Worm (Caenorhabditis elegans) whole organism, L2 larva: Measurements from ENCODE around the gene fbxb-16.

Experiments used
- C34F6.9 ChIP-seq: fragments of 150-350 bp; optimal IDR thresholded peaks from 2 replicates; lab custom pipeline; 2014; ENCODE audit warnings: missing biosample characterization, missing genetic modification characterization
- F13H6.1 ChIP-seq: sonication (generic microtip); optimal IDR thresholded peaks from 2 replicates; lab custom pipeline; 2016; ENCODE audit warnings: missing genetic modification characterization, missing compliant biosample characterization
- R02D3.7 ChIP-seq: fragments of 150-350 bp; optimal IDR thresholded peaks from 2 replicates; lab custom pipeline; 2014; ENCODE audit warnings: missing biosample characterization, missing genetic modification characterization
- Y55F3AM.14 ChIP-seq: fragments of 200-800 bp; sonication (Bioruptor generic); optimal IDR thresholded peaks from 2 replicates; lab custom pipeline; 2018; ENCODE audit warnings: mild to moderate bottlenecking, missing genetic modification characterization, missing compliant biosample characterization
- ZK546.5 ChIP-seq: sonication (generic microtip); optimal IDR thresholded peaks from 2 replicates; lab custom pipeline; 2017; ENCODE audit warnings: missing biosample characterization, missing genetic modification characterization
- alr-1 ChIP-seq: fragments of 150-350 bp; optimal IDR thresholded peaks from 2 replicates; lab custom pipeline; 2014; ENCODE audit warnings: missing biosample characterization, missing genetic modification characterization
- aly-2 ChIP-seq: fragments of 150-350 bp; optimal IDR thresholded peaks from 2 replicates; lab custom pipeline; 2014; ENCODE audit warnings: missing biosample characterization, missing genetic modification characterization
- ama-1 ChIP-seq: fragments of 150-350 bp; optimal IDR thresholded peaks from 2 replicates; lab custom pipeline; 2018; ENCODE audit warnings: inconsistent platforms
- blmp-1 ChIP-seq: sonication (generic microtip); optimal IDR thresholded peaks from 2 replicates; lab custom pipeline; 2017; ENCODE audit warnings: missing genetic modification characterization, mild to moderate bottlenecking, missing compliant biosample characterization, antibody characterized with exemption, moderate library complexity; ENCODE audit not compliant: insufficient read depth
- ceh-16 ChIP-seq: fragments of 150-350 bp; optimal IDR thresholded peaks from 2 replicates; lab custom pipeline; 2014; ENCODE audit warnings: missing biosample characterization, missing genetic modification characterization
- ceh-82 ChIP-seq: fragments of 150-350 bp; optimal IDR thresholded peaks from 2 replicates; lab custom pipeline; 2014; ENCODE audit warnings: missing biosample characterization, missing genetic modification characterization
- crh-2 ChIP-seq: sonication (generic microtip); optimal IDR thresholded peaks from 2 replicates; lab custom pipeline; 2017; ENCODE audit warnings: missing biosample characterization, missing genetic modification characterization
- dmd-4 ChIP-seq: sonication (generic microtip); optimal IDR thresholded peaks from 2 replicates; lab custom pipeline; 2017; ENCODE audit warnings: missing biosample characterization, missing genetic modification characterization
- elt-1 ChIP-seq: fragments of 150-350 bp; optimal IDR thresholded peaks from 2 replicates; lab custom pipeline; 2014; ENCODE audit warnings: missing biosample characterization, missing genetic modification characterization
- elt-3 ChIP-seq: sonication (generic microtip); optimal IDR thresholded peaks from 2 replicates; lab custom pipeline; 2017; ENCODE audit warnings: missing biosample characterization, missing genetic modification characterization
- fos-1 ChIP-seq: fragments of 150-350 bp; optimal IDR thresholded peaks from 2 replicates; lab custom pipeline; 2014; ENCODE audit warnings: missing biosample characterization, missing genetic modification characterization
- lin-13 ChIP-seq: fragments of 150-350 bp; optimal IDR thresholded peaks from 2 replicates; lab custom pipeline; 2014; ENCODE audit warnings: missing biosample characterization, missing genetic modification reagents, missing genetic modification characterization
- lin-39 ChIP-seq: fragments of 150-350 bp; optimal IDR thresholded peaks from 2 replicates; lab custom pipeline; 2014; ENCODE audit warnings: missing biosample characterization, missing genetic modification reagents, missing genetic modification characterization
- lsy-2 ChIP-seq, 2 experiments: fragments of 150-350 bp in 1 of 2; sonication (generic microtip) in 1 of 2; optimal IDR thresholded peaks; 2 replicates each; lab custom pipeline; 2014 to 2017; ENCODE audit warnings: missing biosample characterization in 2 of 2, missing genetic modification characterization in 2 of 2
- mab-5 ChIP-seq: fragments of 150-350 bp; optimal IDR thresholded peaks from 2 replicates; lab custom pipeline; 2014; ENCODE audit warnings: missing biosample characterization, missing genetic modification characterization
- mdl-1 ChIP-seq, 2 experiments: fragments of 150-350 bp in 1 of 2; sonication (generic microtip) in 1 of 2; optimal IDR thresholded peaks; 2 replicates each; lab custom pipeline; 2017; ENCODE audit warnings: missing biosample characterization in 2 of 2, missing genetic modification characterization in 2 of 2
- nhr-10 ChIP-seq: sonication (generic microtip); optimal IDR thresholded peaks from 2 replicates; lab custom pipeline; 2017; ENCODE audit warnings: missing biosample characterization, missing genetic modification characterization
- nhr-11 ChIP-seq: fragments of 150-350 bp; optimal IDR thresholded peaks from 2 replicates; lab custom pipeline; 2014; ENCODE audit warnings: missing biosample characterization, missing genetic modification characterization
- nhr-12 ChIP-seq: fragments of 150-350 bp; optimal IDR thresholded peaks from 2 replicates; lab custom pipeline; 2014; ENCODE audit warnings: missing biosample characterization, missing genetic modification characterization
- nhr-129 ChIP-seq: fragments of 150-350 bp; optimal IDR thresholded peaks from 2 replicates; lab custom pipeline; 2014; ENCODE audit warnings: missing biosample characterization, missing genetic modification characterization
- nhr-21 ChIP-seq: fragments of 150-350 bp; optimal IDR thresholded peaks from 2 replicates; lab custom pipeline; 2014; ENCODE audit warnings: missing biosample characterization, missing genetic modification characterization
- nhr-23 ChIP-seq: fragments of 150-350 bp; optimal IDR thresholded peaks from 2 replicates; lab custom pipeline; 2014; ENCODE audit warnings: missing biosample characterization, missing genetic modification reagents, missing genetic modification characterization
- nhr-25 ChIP-seq: fragments of 150-350 bp; sonication (generic microtip); optimal IDR thresholded peaks from 3 replicates; lab custom pipeline; 2014; ENCODE audit warnings: missing biosample characterization, missing genetic modification characterization
- nhr-6 ChIP-seq: fragments of 150-350 bp; optimal IDR thresholded peaks from 2 replicates; lab custom pipeline; 2014; ENCODE audit warnings: missing biosample characterization, missing genetic modification characterization
- nhr-77 ChIP-seq: fragments of 150-350 bp; optimal IDR thresholded peaks from 2 replicates; lab custom pipeline; 2014; ENCODE audit warnings: missing biosample characterization, missing genetic modification characterization
- sem-4 ChIP-seq: fragments of 150-350 bp; optimal IDR thresholded peaks from 2 replicates; lab custom pipeline; 2014; ENCODE audit warnings: missing biosample characterization, missing genetic modification reagents, missing genetic modification characterization
- sma-3 ChIP-seq: sonication (generic microtip); optimal IDR thresholded peaks from 2 replicates; lab custom pipeline; 2016; ENCODE audit warnings: missing genetic modification reagents, missing genetic modification characterization, missing compliant biosample characterization
- sma-9 ChIP-seq, 2 experiments: fragments of 150-350 bp in 1 of 2; sonication (generic microtip) in 1 of 2; optimal IDR thresholded peaks; 2 replicates each; lab custom pipeline; 2014 to 2016; ENCODE audit warnings: missing genetic modification characterization in 2 of 2, mild to moderate bottlenecking in 1 of 2, missing biosample characterization in 1 of 2, missing compliant biosample characterization in 1 of 2, missing genetic modification reagents in 1 of 2, moderate library complexity in 1 of 2
- unc-55 ChIP-seq: fragments of 150-350 bp; sonication (generic microtip); optimal IDR thresholded peaks from 3 replicates; lab custom pipeline; 2014; ENCODE audit warnings: missing biosample characterization, missing genetic modification reagents, missing genetic modification characterization
- unc-62 ChIP-seq: fragments of 150-350 bp; optimal IDR thresholded peaks from 2 replicates; lab custom pipeline; 2014; ENCODE audit warnings: missing biosample characterization, missing genetic modification reagents, missing genetic modification characterization
- zag-1 ChIP-seq: fragments of 150-350 bp; optimal IDR thresholded peaks from 2 replicates; lab custom pipeline; 2014; ENCODE audit warnings: missing biosample characterization, missing genetic modification characterization
- ztf-1 ChIP-seq: fragments of 200-800 bp; sonication (Bioruptor generic); conservative IDR thresholded peaks from 2 replicates; pipeline ENCODE4 v1.3.6; 2022; ENCODE audit warnings: missing genetic modification characterization, missing compliant biosample characterization
- ztf-11 ChIP-seq: sonication (generic microtip); optimal IDR thresholded peaks from 2 replicates; lab custom pipeline; 2017; ENCODE audit warnings: missing biosample characterization, missing genetic modification characterization
- ztf-4 ChIP-seq: fragments of 150-350 bp; optimal IDR thresholded peaks from 2 replicates; lab custom pipeline; 2014; ENCODE audit warnings: missing biosample characterization, missing genetic modification characterization

The fbxb-16 gene

ce11 chrII:1650502-1650901, 1.2 kb downstream of the fbxb-16 start, which contains the start of gene fbxb-20:
Gene fbxb-20, minus strand, starts transcription at chrII:1650602.
- TF ChIP-seq crh-2 (tag; lab: Kevin White, UChicago) (no peak), aly-2 (tag; lab: Kevin White, UChicago) (no peak), unc-62 (GFP tag; lab: Kevin White, UChicago) (no peak)

ce11 chrII:1648768-1649167, 2.9 kb downstream of the fbxb-16 start, which contains the start of gene fbxb-21:
Gene fbxb-21, minus strand, starts transcription at chrII:1648868.
- TF ChIP-seq mdl-1 (tag; optimal IDR thresholded peaks at IDR 0.05; lab: Kevin White, UChicago) (no peak), ztf-11 (no peak), ZK546.5 (no peak), lin-39 (tag; lab: Kevin White, UChicago) (no peak), nhr-77 (tag; lab: Kevin White, UChicago) (no peak), nhr-11 (tag; lab: Kevin White, UChicago) (no peak), sem-4 (tag; lab: Kevin White, UChicago) (no peak), elt-3 (no peak), blmp-1 (tag; lab: Kevin White, UChicago) (no peak), F13H6.1 (tag; lab: Kevin White, UChicago) (no peak), nhr-129 (tag; lab: Kevin White, UChicago) (no peak)

ce11 chrII:1646199-1646598, 5.5 kb downstream of the fbxb-16 start, which contains the start of gene ZC204.17:
Gene ZC204.17, minus strand, starts transcription at chrII:1646299.
- TF ChIP-seq nhr-12: no peak
- no peak for TF ChIP-seq lin-13 (GFP tag; lab: Kevin White, UChicago)
- no peak for TF ChIP-seq fos-1
- no peak for TF ChIP-seq ztf-1 (GFP tag; lab: Robert Waterston, UW)
- no peak for TF ChIP-seq ztf-4
- no peak for TF ChIP-seq dmd-4 (tag; lab: Kevin White, UChicago)
- no peak for TF ChIP-seq unc-55 (GFP tag; lab: Kevin White, UChicago)
- no peak for TF ChIP-seq zag-1 (tag; lab: Kevin White, UChicago)
- no peak for TF ChIP-seq sma-3
- TF ChIP-seq elt-3: no peak
- TF ChIP-seq crh-2 (tag; lab: Kevin White, UChicago): no peak
- TF ChIP-seq mab-5: no peak
- TF ChIP-seq Y55F3AM.14 (GFP tag; lab: Kevin White, UChicago): no peak
- TF ChIP-seq lsy-2 (tag; optimal IDR thresholded peaks at IDR 0.05; lab: Kevin White, UChicago): no peak
- no peak for TF ChIP-seq lin-39 (tag; lab: Kevin White, UChicago)
- TF ChIP-seq unc-62 (GFP tag; lab: Kevin White, UChicago): no peak
- no peak for TF ChIP-seq ceh-82 (tag; lab: Kevin White, UChicago)

DNA sequence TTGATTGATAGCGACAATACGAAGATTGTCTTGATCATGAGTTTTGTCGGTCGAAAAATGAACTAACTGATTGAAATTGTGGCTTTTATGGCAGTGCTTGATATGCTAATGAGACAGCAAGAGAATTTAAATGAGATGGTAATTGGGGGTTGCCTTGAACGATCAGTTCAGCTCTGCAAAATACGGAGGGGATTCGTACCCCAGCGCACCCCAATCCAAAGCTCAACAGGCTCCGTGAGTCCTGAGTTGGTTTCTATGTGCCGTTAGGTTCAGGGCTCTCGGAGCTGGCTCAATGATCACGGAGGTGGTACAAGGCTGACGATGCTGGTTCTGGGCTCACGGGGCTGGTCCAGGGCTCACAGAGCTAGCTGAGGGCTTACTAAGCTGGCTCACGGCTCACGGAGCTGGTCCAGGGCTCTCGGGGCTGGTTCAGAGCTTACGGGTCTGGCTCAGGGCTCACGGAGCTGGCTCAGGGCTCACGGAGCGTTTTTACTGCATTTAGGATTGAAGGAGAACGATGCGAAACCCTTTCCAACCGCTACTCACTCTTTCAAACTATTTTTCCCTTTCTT, 6.8 kb downstream of the fbxb-16 start, which contains the start of gene ZC204.6:
ZC204.6 (minus strand) TSS at position 51 of the 572 bp plus-strand sequence.
- no peak for TF ChIP-seq sem-4 (tag; lab: Kevin White, UChicago)
- TF ChIP-seq F13H6.1 (tag; lab: Kevin White, UChicago): no peak
- TF ChIP-seq sma-9 (GFP tag; optimal IDR thresholded peaks at IDR 0.05; lab: Kevin White, UChicago): no peak
- no peak for TF ChIP-seq sma-9 (tag; optimal IDR thresholded peaks at IDR 0.05; lab: Kevin White, UChicago)
- no peak for TF ChIP-seq dmd-4 (tag; lab: Kevin White, UChicago)
- no peak for TF ChIP-seq lsy-2 (tag; optimal IDR thresholded peaks at IDR 0.05; lab: Kevin White, UChicago)
- no peak for TF ChIP-seq C34F6.9 (tag; lab: Kevin White, UChicago)
- TF ChIP-seq ZK546.5: no peak
- no peak for TF ChIP-seq nhr-10 (tag; lab: Kevin White, UChicago)
- no peak for TF ChIP-seq elt-1 (tag; lab: Kevin White, UChicago)
- TF ChIP-seq unc-62 (GFP tag; lab: Kevin White, UChicago): no peak
- TF ChIP-seq nhr-21 (tag; lab: Kevin White, UChicago): no peak
- no peak for TF ChIP-seq nhr-11 (tag; lab: Kevin White, UChicago)
- no peak for TF ChIP-seq nhr-129 (tag; lab: Kevin White, UChicago)

- TF ChIP-seq nhr-25 (tag; lab: Kevin White, UChicago) (no peak), nhr-6 (tag; lab: Kevin White, UChicago) (no peak), nhr-23 (tag; lab: Kevin White, UChicago) (no peak), R02D3.7 (no peak), ceh-82 (tag; lab: Kevin White, UChicago) (no peak), mdl-1 (tag; optimal IDR thresholded peaks at IDR 0.05; lab: Kevin White, UChicago) (no peak), lin-13 (GFP tag; lab: Kevin White, UChicago) (no peak), ama-1 (no peak), Y55F3AM.14 (GFP tag; lab: Kevin White, UChicago) (no peak), ceh-16 (tag; lab: Kevin White, UChicago) (no peak), alr-1 (tag; lab: Kevin White, UChicago) (no peak)
Observed at ce11 chrII:1640496-1640895, 11.2 kb downstream of the fbxb-16 start, which contains the start of gene srh-72. Gene srh-72, minus strand, starts transcription at chrII:1640596.
